Worm (Caenorhabditis elegans) whole organism, mixed stage, embryonic: Measurements from ENCODE around the gene F47B7.5.
A peak's percentile ranks its signal among the peaks of the same experiment; 100 is the strongest.

Experiments
- M03D4.4 ChIP-seq: sonication (generic microtip); optimal IDR thresholded peaks from 2 replicates; lab custom pipeline; 2017; ENCODE audit warnings: mild to moderate bottlenecking, missing genetic modification characterization, missing compliant biosample characterization
- bed-3 ChIP-seq: fragments of 200-800 bp; sonication (Bioruptor generic); optimal IDR thresholded peaks from 3 replicates; lab custom pipeline; 2018; ENCODE audit warnings: mild to moderate bottlenecking, missing genetic modification characterization, moderate library complexity, missing compliant biosample characterization
- ceh-39 ChIP-seq: fragments of 150-350 bp; optimal IDR thresholded peaks from 2 replicates; lab custom pipeline; 2014; ENCODE audit warnings: missing biosample characterization, missing genetic modification characterization
- cnd-1 ChIP-seq: fragments of 200-800 bp; sonication (Bioruptor generic); optimal IDR thresholded peaks from 2 replicates; lab custom pipeline; 2018; ENCODE audit warnings: mild to moderate bottlenecking, missing genetic modification characterization, missing compliant biosample characterization
- drap-1 ChIP-seq: fragments of 200-800 bp; sonication (Bioruptor generic); optimal IDR thresholded peaks from 3 replicates; lab custom pipeline; 2018; ENCODE audit warnings: mild to moderate bottlenecking, missing genetic modification characterization, missing compliant biosample characterization
- elt-1 ChIP-seq: sonication (generic microtip); optimal IDR thresholded peaks from 2 replicates; lab custom pipeline; 2017; ENCODE audit warnings: missing genetic modification characterization, mild to moderate bottlenecking, missing compliant biosample characterization, antibody characterized with exemption, moderate library complexity, borderline replicate concordance; ENCODE audit not compliant: insufficient read depth
- ham-2 ChIP-seq: fragments of 200-800 bp; sonication (Bioruptor generic); optimal IDR thresholded peaks from 2 replicates; lab custom pipeline; 2018; ENCODE audit warnings: mild to moderate bottlenecking, missing genetic modification characterization, missing compliant biosample characterization
- hlh-1 ChIP-seq: fragments of 150-350 bp; optimal IDR thresholded peaks from 2 replicates; lab custom pipeline; 2014; ENCODE audit warnings: missing biosample characterization, missing genetic modification reagents, missing genetic modification characterization
- lin-13 ChIP-seq: fragments of 150-350 bp; optimal IDR thresholded peaks from 2 replicates; lab custom pipeline; 2014; ENCODE audit warnings: missing biosample characterization, missing genetic modification characterization
- lin-32 ChIP-seq: fragments of 200-800 bp; sonication (Bioruptor generic); optimal IDR thresholded peaks from 2 replicates; lab custom pipeline; 2018; ENCODE audit warnings: mild to moderate bottlenecking, missing genetic modification characterization, missing compliant biosample characterization
- lsy-2 ChIP-seq: fragments of 150-350 bp; optimal IDR thresholded peaks from 2 replicates; lab custom pipeline; 2014; ENCODE audit warnings: missing biosample characterization, missing genetic modification characterization
- mab-5 ChIP-seq: fragments of 150-350 bp; optimal IDR thresholded peaks from 2 replicates; lab custom pipeline; 2014; ENCODE audit warnings: missing biosample characterization, missing genetic modification characterization
- mep-1 ChIP-seq: fragments of 150-350 bp; optimal IDR thresholded peaks from 2 replicates; lab custom pipeline; 2017; ENCODE audit warnings: missing biosample characterization, missing genetic modification reagents, missing genetic modification characterization, inconsistent platforms
- nhr-12 ChIP-seq: fragments of 150-350 bp; optimal IDR thresholded peaks from 2 replicates; lab custom pipeline; 2014; ENCODE audit warnings: missing biosample characterization, missing genetic modification characterization
- nhr-2 ChIP-seq: fragments of 150-350 bp; optimal IDR thresholded peaks from 2 replicates; lab custom pipeline; 2014; ENCODE audit warnings: missing biosample characterization, missing genetic modification characterization
- nhr-237 ChIP-seq: fragments of 150-350 bp; optimal IDR thresholded peaks from 2 replicates; lab custom pipeline; 2014; ENCODE audit warnings: missing biosample characterization, missing genetic modification characterization
- nhr-28 ChIP-seq: fragments of 150-350 bp; optimal IDR thresholded peaks from 2 replicates; lab custom pipeline; 2014; ENCODE audit warnings: missing biosample characterization, missing genetic modification characterization
- nhr-76 ChIP-seq: sonication (generic microtip); optimal IDR thresholded peaks from 2 replicates; lab custom pipeline; 2017; ENCODE audit warnings: missing biosample characterization, missing genetic modification characterization
- pha-4 ChIP-seq: fragments of 150-350 bp; optimal IDR thresholded peaks from 2 replicates; lab custom pipeline; 2018; ENCODE audit warnings: missing biosample characterization, missing genetic modification reagents, missing genetic modification characterization
- sem-2 ChIP-seq: fragments of 200-800 bp; sonication (Bioruptor generic); optimal IDR thresholded peaks from 2 replicates; lab custom pipeline; 2018; ENCODE audit warnings: mild to moderate bottlenecking, missing genetic modification characterization, missing compliant biosample characterization
- snpc-4 ChIP-seq: fragments of 150-350 bp; optimal IDR thresholded peaks from 2 replicates; lab custom pipeline; 2014; ENCODE audit warnings: missing biosample characterization, missing genetic modification characterization
- sptf-1 ChIP-seq: sonication (generic microtip); optimal IDR thresholded peaks from 2 replicates; lab custom pipeline; 2017; ENCODE audit warnings: mild to moderate bottlenecking, missing genetic modification characterization, moderate library complexity, missing compliant biosample characterization
- tbx-8 ChIP-seq: fragments of 200-800 bp; sonication (Bioruptor generic); optimal IDR thresholded peaks from 2 replicates; lab custom pipeline; 2018; ENCODE audit warnings: mild to moderate bottlenecking, missing genetic modification characterization, moderate library complexity, missing compliant biosample characterization
- unc-120 ChIP-seq: sonication (generic microtip); optimal IDR thresholded peaks from 2 replicates; lab custom pipeline; 2017; ENCODE audit warnings: missing genetic modification characterization, missing compliant biosample characterization; ENCODE audit not compliant: poor library complexity, severe bottlenecking
- unc-39 ChIP-seq: fragments of 150-350 bp; optimal IDR thresholded peaks from 2 replicates; lab custom pipeline; 2014; ENCODE audit warnings: missing biosample characterization, missing genetic modification characterization
- unc-62 ChIP-seq: fragments of 150-350 bp; optimal IDR thresholded peaks from 2 replicates; lab custom pipeline; 2014; ENCODE audit warnings: missing biosample characterization, missing genetic modification reagents, missing genetic modification characterization
- ztf-11 ChIP-seq: fragments of 150-350 bp; optimal IDR thresholded peaks from 2 replicates; lab custom pipeline; 2014; ENCODE audit warnings: missing biosample characterization, missing genetic modification characterization

The F47B7.5 gene

DNA sequence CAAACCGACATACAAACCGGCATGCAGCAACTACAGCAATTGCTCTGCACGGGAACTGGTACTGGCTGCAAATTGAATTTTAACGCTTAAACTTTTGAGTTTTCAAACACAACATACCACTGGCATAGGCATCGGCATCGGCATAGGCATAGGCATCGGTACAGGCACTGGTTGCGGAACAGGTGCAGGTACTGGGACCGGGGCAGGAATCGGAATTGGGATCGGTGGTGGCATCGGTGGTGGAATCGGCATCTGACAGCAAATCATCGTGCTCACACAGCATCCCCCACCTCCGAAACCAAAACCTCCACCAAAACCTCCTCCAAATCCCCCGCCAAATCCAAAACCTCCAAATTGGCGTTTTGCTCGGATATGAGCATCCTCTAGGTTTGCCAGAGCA lies 25.5 kb upstream of the F47B7.5 start:
- TF ChIP-seq lin-13 = no peak
- no peak for TF ChIP-seq snpc-4 (tag; lab: Kevin White, UChicago)
- TF ChIP-seq bed-3 (GFP tag; lab: Kevin White, UChicago) = no peak
- TF ChIP-seq, all 35 proteins: peak for 0

DNA sequence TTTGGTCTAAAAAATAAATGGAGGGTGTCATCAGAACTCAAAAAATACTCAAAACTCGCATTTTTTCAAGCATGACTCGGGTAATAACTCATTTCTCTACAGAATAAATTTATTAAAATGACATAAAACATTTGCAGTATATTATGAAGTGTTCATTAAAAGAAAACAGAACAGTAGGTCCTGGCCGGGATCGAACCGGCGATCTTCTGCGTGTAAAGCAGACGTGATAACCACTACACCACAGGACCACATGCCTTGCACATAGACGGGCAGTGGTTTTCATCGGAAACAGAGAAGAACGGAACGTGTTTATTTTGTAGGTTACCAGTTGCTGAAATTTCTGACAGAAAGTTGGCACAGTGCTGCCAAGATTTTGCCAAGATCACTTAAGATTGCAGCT lies 24.8 kb upstream of the F47B7.5 start:
- TF ChIP-seq sem-2 (GFP tag; lab: Kevin White, UChicago) (no peak), lin-32 (GFP tag; lab: Kevin White, UChicago) (no peak), sptf-1 (tag; lab: Kevin White, UChicago) (no peak), unc-120 (tag; lab: Kevin White, UChicago) (no peak), mab-5 (no peak), lsy-2 (tag; lab: Kevin White, UChicago) (no peak), snpc-4 (tag; lab: Kevin White, UChicago) (no peak), bed-3 (GFP tag; lab: Kevin White, UChicago) (no peak), cnd-1 (tag; lab: Kevin White, UChicago) (no peak), tbx-8 (no peak), nhr-76 (no peak), nhr-28 (tag; lab: Kevin White, UChicago) (no peak), pha-4 (tag; lab: Kevin White, UChicago) (no peak), ham-2 (GFP tag; lab: Kevin White, UChicago) (no peak), drap-1 (no peak), nhr-2 (tag; lab: Kevin White, UChicago) (no peak), ceh-39 (tag; lab: Kevin White, UChicago) (no peak), ztf-11 (tag; lab: Kevin White, UChicago) (no peak), nhr-237 (tag; lab: Kevin White, UChicago) (no peak)

DNA sequence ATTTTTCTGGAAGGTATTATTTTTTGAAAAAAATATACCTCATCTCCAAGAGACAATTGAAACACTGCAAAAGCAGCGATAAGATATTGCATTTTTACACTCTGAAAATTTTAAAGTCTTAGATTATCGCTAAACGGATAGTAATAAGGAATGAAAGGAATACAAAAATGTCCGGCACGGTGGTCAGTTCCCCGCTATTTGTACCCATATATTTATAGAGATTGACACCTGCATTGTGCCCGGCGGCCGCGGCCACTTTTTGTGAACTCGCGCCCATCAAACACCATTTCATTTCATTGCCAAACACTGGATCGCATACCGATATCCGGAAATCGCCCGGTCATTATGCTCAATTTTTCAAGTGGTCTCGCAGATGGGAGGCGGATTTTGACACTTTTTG lies 24.1 kb upstream of the F47B7.5 start, which contains the start of gene idpp-5:
Gene idpp-5, minus strand, starts transcription at position 101 of the 400 bp plus-strand sequence.
- TF ChIP-seq nhr-12 (tag; lab: Kevin White, UChicago) (no peak), pha-4 (tag; lab: Kevin White, UChicago) (no peak), ztf-11 (tag; lab: Kevin White, UChicago) (no peak), tbx-8 (no peak), mep-1 (no peak), unc-120 (tag; lab: Kevin White, UChicago) (no peak), lsy-2 (tag; lab: Kevin White, UChicago) (no peak)
- TF ChIP-seq, all 35 proteins: peak for 0

DNA sequence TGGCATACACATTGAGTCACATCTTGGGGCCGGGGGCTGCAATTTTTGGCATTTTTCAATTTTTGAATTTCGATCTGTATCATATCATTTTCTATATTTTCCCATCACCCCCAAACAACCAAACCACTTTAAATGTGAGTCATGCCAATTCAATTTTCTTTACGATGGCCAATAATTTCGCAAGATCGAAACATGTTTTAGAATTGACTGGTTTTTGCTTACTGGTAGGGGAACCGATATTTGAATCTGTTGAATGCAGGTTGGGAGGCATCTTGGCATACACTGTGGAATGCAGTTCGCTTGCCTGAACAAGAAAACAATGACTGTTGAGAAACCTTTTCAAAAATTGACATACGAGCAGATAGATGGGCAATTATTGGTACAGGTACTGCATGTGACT lies 22.5 kb upstream of the F47B7.5 start:
- TF ChIP-seq nhr-12 (tag; lab: Kevin White, UChicago) = no peak
- TF ChIP-seq unc-62 (GFP tag; lab: Kevin White, UChicago) = no peak
- no peak for TF ChIP-seq tbx-8
- TF ChIP-seq drap-1 = no peak
- TF ChIP-seq unc-120 (tag; lab: Kevin White, UChicago) = no peak
- TF ChIP-seq elt-1 = no peak
- TF ChIP-seq hlh-1 (tag; lab: Kevin White, UChicago) = no peak
- TF ChIP-seq sem-2 (GFP tag; lab: Kevin White, UChicago) = no peak
- no peak for TF ChIP-seq bed-3 (GFP tag; lab: Kevin White, UChicago)
- TF ChIP-seq nhr-237 (tag; lab: Kevin White, UChicago) = no peak
- TF ChIP-seq lin-32 (GFP tag; lab: Kevin White, UChicago) = no peak
- TF ChIP-seq unc-39 (tag; lab: Kevin White, UChicago) = no peak
- TF ChIP-seq M03D4.4 (tag; lab: Kevin White, UChicago) = no peak
- no peak for TF ChIP-seq lsy-2 (tag; lab: Kevin White, UChicago)
- no peak for TF ChIP-seq nhr-28 (tag; lab: Kevin White, UChicago)
- TF ChIP-seq mep-1 = no peak
- TF ChIP-seq sptf-1 (tag; lab: Kevin White, UChicago) = no peak
- no peak for TF ChIP-seq ztf-11 (tag; lab: Kevin White, UChicago)

DNA sequence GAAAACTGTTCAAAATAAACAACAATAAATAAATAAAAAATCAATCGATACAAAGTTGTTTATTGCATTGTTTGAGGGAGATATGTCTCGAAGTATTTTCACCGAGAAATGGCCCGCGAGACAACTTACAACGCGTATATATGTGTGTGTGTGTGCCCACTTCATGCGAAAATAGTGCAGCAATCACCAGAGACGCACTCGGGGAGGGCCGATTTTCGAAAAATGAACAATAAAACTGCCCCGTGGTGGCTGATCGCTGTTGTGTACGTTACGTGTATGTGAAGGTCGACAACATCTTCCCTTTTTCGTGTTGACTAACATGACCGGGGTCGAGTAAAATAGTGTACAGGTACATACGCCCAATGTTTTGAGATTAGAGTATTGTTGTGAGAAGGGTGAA lies 19.9 kb upstream of the F47B7.5 start:
- TF ChIP-seq snpc-4 (tag; lab: Kevin White, UChicago) (no peak), nhr-237 (tag; lab: Kevin White, UChicago) (peak; percentile 13), unc-120 (tag; lab: Kevin White, UChicago) (no peak), lsy-2 (tag; lab: Kevin White, UChicago) (no peak)
- TF ChIP-seq, all 35 proteins: peak for 1
